Fruit fly (Drosophila melanogaster) whole organism, embryonic: ENCODE results near the gene CG14232.
A peak's percentile ranks its signal among the peaks of the same experiment; 100 is the strongest.

Source experiments
- Abd-B ChIP-seq: fragments of 200-800 bp; sonication (Bioruptor generic); optimal IDR thresholded peaks from 2 replicates; lab custom pipeline; 2018; ENCODE audit warnings: missing biosample characterization, mild to moderate bottlenecking, missing genetic modification characterization, moderate library complexity
- Aef1 ChIP-seq: fragments of 200-800 bp; sonication (Bioruptor generic); IDR thresholded peaks from 3 replicates; pipeline ENCODE4 v1.3.6; 2022; ENCODE audit warnings: missing biosample characterization, missing genetic modification characterization
- Antp ChIP-seq: fragments of 200-800 bp; sonication (Bioruptor generic); optimal IDR thresholded peaks from 3 replicates; lab custom pipeline; 2016; ENCODE audit warnings: missing biosample characterization, missing genetic modification characterization
- Atf6 ChIP-seq: fragments of 200-800 bp; sonication (Bioruptor generic); IDR thresholded peaks from 2 replicates; pipeline ENCODE4 v1.3.6; 2022; ENCODE audit warnings: missing biosample characterization, missing genetic modification characterization
- BEAF-32 ChIP-seq: fragments of 200-800 bp; sonication (Bioruptor generic); optimal IDR thresholded peaks from 3 replicates; lab custom pipeline; 2017; ENCODE audit warnings: missing biosample characterization, missing genetic modification characterization, mild to moderate bottlenecking, moderate library complexity, missing genetic modification reagents
- CG10321 ChIP-seq: fragments of 200-800 bp; sonication (Bioruptor generic); IDR thresholded peaks from 2 replicates; pipeline ENCODE4 v1.3.6; 2022; ENCODE audit warnings: missing biosample characterization, missing genetic modification characterization
- CG10431 ChIP-seq: fragments of 200-800 bp; sonication (Bioruptor generic); optimal IDR thresholded peaks from 3 replicates; lab custom pipeline; 2018; ENCODE audit warnings: missing biosample characterization, mild to moderate bottlenecking, missing genetic modification characterization
- CG10959 ChIP-seq: fragments of 200-800 bp; sonication (Bioruptor generic); IDR thresholded peaks from 2 replicates; pipeline ENCODE4 v1.3.6; 2022; ENCODE audit warnings: missing biosample characterization, missing genetic modification characterization
- CG11456 ChIP-seq: fragments of 200-800 bp; sonication (Bioruptor generic); IDR thresholded peaks from 3 replicates; pipeline ENCODE4 v1.3.6; 2022; ENCODE audit warnings: missing biosample characterization, missing genetic modification characterization
- CG11560 ChIP-seq: fragments of 200-800 bp; sonication (Bioruptor generic); IDR thresholded peaks from 3 replicates; pipeline ENCODE4 v1.3.6; 2022; ENCODE audit warnings: missing biosample characterization, missing genetic modification characterization
- CG13624 ChIP-seq: fragments of 200-800 bp; sonication (Bioruptor generic); optimal IDR thresholded peaks from 2 replicates; lab custom pipeline; 2016; ENCODE audit warnings: missing biosample characterization, missing genetic modification characterization
- CG14965 ChIP-seq: fragments of 200-800 bp; sonication (Bioruptor generic); optimal IDR thresholded peaks from 2 replicates; lab custom pipeline; 2016; ENCODE audit warnings: missing biosample characterization, missing genetic modification characterization, borderline replicate concordance
- CG15479 ChIP-seq: fragments of 200-800 bp; sonication (Bioruptor generic); optimal IDR thresholded peaks from 3 replicates; lab custom pipeline; 2019; ENCODE audit warnings: missing biosample characterization, mild to moderate bottlenecking, missing genetic modification characterization, moderate library complexity
- CG17186 ChIP-seq: fragments of 200-800 bp; sonication (Bioruptor generic); optimal IDR thresholded peaks from 3 replicates; lab custom pipeline; 2017; ENCODE audit warnings: missing biosample characterization, missing genetic modification reagents, missing genetic modification characterization
- CG17912 ChIP-seq: fragments of 200-800 bp; sonication (Bioruptor generic); optimal IDR thresholded peaks from 2 replicates; lab custom pipeline; 2018; ENCODE audit warnings: missing biosample characterization, mild to moderate bottlenecking, missing genetic modification characterization
- CG2116 ChIP-seq: fragments of 200-800 bp; sonication (Bioruptor generic); optimal IDR thresholded peaks from 3 replicates; lab custom pipeline; 2018; ENCODE audit warnings: missing biosample characterization, mild to moderate bottlenecking, missing genetic modification characterization
- CG30403 ChIP-seq: fragments of 200-800 bp; sonication (Bioruptor generic); optimal IDR thresholded peaks from 3 replicates; lab custom pipeline; 2016; ENCODE audit warnings: missing biosample characterization, missing genetic modification characterization
- CG33213 ChIP-seq: fragments of 200-800 bp; sonication (Bioruptor generic); optimal IDR thresholded peaks from 3 replicates; lab custom pipeline; 2016; ENCODE audit warnings: missing biosample characterization, missing genetic modification characterization
- CG3995 ChIP-seq: fragments of 200-800 bp; sonication (Bioruptor generic); optimal IDR thresholded peaks from 3 replicates; lab custom pipeline; 2016; ENCODE audit warnings: missing biosample characterization, missing genetic modification characterization
- CG5953 ChIP-seq: fragments of 200-800 bp; sonication (Bioruptor generic); IDR thresholded peaks from 2 replicates; pipeline ENCODE4 v1.3.6; 2022; ENCODE audit warnings: missing biosample characterization, missing genetic modification characterization
- CG6791 ChIP-seq: fragments of 200-800 bp; sonication (Bioruptor generic); IDR thresholded peaks from 3 replicates; pipeline ENCODE4 v1.3.6; 2022; ENCODE audit warnings: missing biosample characterization, missing genetic modification characterization; ENCODE audit not compliant: partially characterized antibody
- CkIIα-i1 ChIP-seq: fragments of 200-800 bp; sonication (Bioruptor generic); IDR thresholded peaks from 2 replicates; pipeline ENCODE4 v1.3.6; 2022; ENCODE audit warnings: missing biosample characterization, missing genetic modification characterization
- Dref ChIP-seq: fragments of 200-800 bp; sonication (Bioruptor generic); IDR thresholded peaks from 2 replicates; pipeline ENCODE4 v1.3.6; 2022; ENCODE audit warnings: missing biosample characterization, missing genetic modification characterization
- E2f2 ChIP-seq: fragments of 200-800 bp; sonication (Bioruptor generic); IDR thresholded peaks from 2 replicates; pipeline ENCODE4 v1.3.6; 2022; ENCODE audit warnings: missing biosample characterization, missing genetic modification characterization
- Hmr ChIP-seq: fragments of 200-800 bp; sonication (Bioruptor generic); optimal IDR thresholded peaks from 3 replicates; lab custom pipeline; 2017; ENCODE audit warnings: mild to moderate bottlenecking, missing biosample characterization, missing genetic modification reagents, missing genetic modification characterization
- Hr51 ChIP-seq, 2 experiments: fragments of 200-800 bp; sonication (Bioruptor generic); optimal IDR thresholded peaks; 2 replicates in 1 of 2; 3 replicates in 1 of 2; lab custom pipeline; 2016 to 2018; ENCODE audit warnings: missing biosample characterization in 2 of 2, missing genetic modification characterization in 2 of 2, mild to moderate bottlenecking in 1 of 2, moderate library complexity in 1 of 2
- MTF-1 ChIP-seq: fragments of 200-800 bp; sonication (Bioruptor generic); optimal IDR thresholded peaks from 2 replicates; lab custom pipeline; 2018; ENCODE audit warnings: missing biosample characterization, mild to moderate bottlenecking, missing genetic modification characterization, borderline replicate concordance
- Mad ChIP-seq: fragments of 200-800 bp; sonication (Bioruptor generic); optimal IDR thresholded peaks from 2 replicates; lab custom pipeline; 2016; ENCODE audit warnings: missing biosample characterization, missing genetic modification characterization
- NC2β ChIP-seq: fragments of 200-800 bp; sonication (Bioruptor generic); optimal IDR thresholded peaks from 2 replicates; lab custom pipeline; 2016; ENCODE audit warnings: missing biosample characterization, missing genetic modification characterization
- Sox102F ChIP-seq: fragments of 200-800 bp; sonication (Bioruptor generic); optimal IDR thresholded peaks from 2 replicates; lab custom pipeline; 2018; ENCODE audit warnings: missing biosample characterization, mild to moderate bottlenecking, missing genetic modification characterization, moderate library complexity
- cas ChIP-seq: fragments of 200-800 bp; sonication (Bioruptor generic); IDR thresholded peaks from 2 replicates; pipeline ENCODE4 v1.3.6; 2022; ENCODE audit warnings: missing biosample characterization, missing genetic modification characterization
- croc ChIP-seq: fragments of 200-800 bp; sonication (Bioruptor generic); conservative IDR thresholded peaks from 3 replicates; pipeline ENCODE4 v1.3.6; 2022; ENCODE audit warnings: missing biosample characterization, missing genetic modification characterization
- disco-r ChIP-seq: fragments of 200-800 bp; sonication (Bioruptor generic); optimal IDR thresholded peaks from 2 replicates; lab custom pipeline; 2016; ENCODE audit warnings: missing biosample characterization, missing genetic modification characterization
- dysf ChIP-seq: fragments of 200-800 bp; sonication (Bioruptor generic); IDR thresholded peaks from 3 replicates; pipeline ENCODE4 v1.3.6; 2022; ENCODE audit warnings: missing biosample characterization, missing genetic modification characterization
- en ChIP-seq: fragments of 200-800 bp; sonication (Bioruptor generic); optimal IDR thresholded peaks from 2 replicates; lab custom pipeline; 2016; ENCODE audit warnings: missing biosample characterization, missing genetic modification characterization
- gcm ChIP-seq: fragments of 200-800 bp; sonication (Bioruptor generic); optimal IDR thresholded peaks from 2 replicates; lab custom pipeline; 2019; ENCODE audit warnings: missing biosample characterization, mild to moderate bottlenecking, missing genetic modification characterization, moderate library complexity
- gfzf ChIP-seq: fragments of 200-800 bp; sonication (Bioruptor generic); optimal IDR thresholded peaks from 2 replicates; lab custom pipeline; 2016; ENCODE audit warnings: missing biosample characterization, mild to moderate bottlenecking, missing genetic modification characterization, moderate library complexity
- gsb ChIP-seq: fragments of 200-800 bp; sonication (Bioruptor generic); IDR thresholded peaks from 2 replicates; pipeline ENCODE4 v1.3.6; 2022; ENCODE audit warnings: missing biosample characterization, missing genetic modification characterization
- hkb ChIP-seq, 2 experiments: fragments of 200-800 bp in 1 of 2; fragments of >200 bp in 1 of 2; sonication (Bioruptor generic) in 1 of 2; IDR thresholded peaks in 1 of 2; optimal IDR thresholded peaks in 1 of 2; 2 replicates each; pipeline versions ENCODE4 v1.3.6 to Lab custom; 2017 to 2022; ENCODE audit warnings: missing biosample characterization in 1 of 2, missing genetic modification characterization in 1 of 2
- lilli ChIP-seq: fragments of 200-800 bp; sonication (Bioruptor generic); optimal IDR thresholded peaks from 3 replicates; lab custom pipeline; 2016; ENCODE audit warnings: missing biosample characterization, missing genetic modification characterization
- nmo ChIP-seq: fragments of 200-800 bp; sonication (Bioruptor generic); optimal IDR thresholded peaks from 2 replicates; lab custom pipeline; 2018; ENCODE audit warnings: missing biosample characterization, mild to moderate bottlenecking, missing genetic modification characterization, moderate library complexity
- onecut ChIP-seq: fragments of 200-800 bp; sonication (Bioruptor generic); IDR thresholded peaks from 2 replicates; pipeline ENCODE4 v1.3.6; 2022; ENCODE audit warnings: missing biosample characterization, missing genetic modification characterization
- pb ChIP-seq: fragments of 200-800 bp; sonication (Bioruptor generic); optimal IDR thresholded peaks from 3 replicates; lab custom pipeline; 2016; ENCODE audit warnings: missing biosample characterization, missing genetic modification characterization
- pnt ChIP-seq: fragments of 200-800 bp; sonication (Bioruptor generic); optimal IDR thresholded peaks from 3 replicates; lab custom pipeline; 2016; ENCODE audit warnings: missing biosample characterization, missing genetic modification characterization
- pum ChIP-seq: fragments of 200-800 bp; sonication (Bioruptor generic); optimal IDR thresholded peaks from 2 replicates; lab custom pipeline; 2016; ENCODE audit warnings: missing biosample characterization, missing genetic modification characterization
- salm ChIP-seq: fragments of 200-800 bp; sonication (Bioruptor generic); optimal IDR thresholded peaks from 2 replicates; lab custom pipeline; 2018; ENCODE audit warnings: missing biosample characterization, mild to moderate bottlenecking, missing genetic modification characterization
- scrt ChIP-seq: fragments of 200-800 bp; sonication (Bioruptor generic); optimal IDR thresholded peaks from 2 replicates; lab custom pipeline; 2018; ENCODE audit warnings: missing biosample characterization, mild to moderate bottlenecking, missing genetic modification characterization, moderate library complexity
- stwl ChIP-seq: fragments of 200-800 bp; sonication (Bioruptor generic); optimal IDR thresholded peaks from 3 replicates; lab custom pipeline; 2018; ENCODE audit warnings: missing biosample characterization, mild to moderate bottlenecking, missing genetic modification characterization, moderate library complexity
- twi ChIP-seq: fragments of 200-800 bp; optimal IDR thresholded peaks from 2 replicates; lab custom pipeline; 2019; ENCODE audit warnings: missing biosample characterization, mild to moderate bottlenecking, missing genetic modification characterization, moderate library complexity
- unc-4 ChIP-seq: fragments of 200-800 bp; sonication (Bioruptor generic); IDR thresholded peaks from 2 replicates; pipeline ENCODE4 v1.3.6; 2022; ENCODE audit warnings: missing biosample characterization, missing genetic modification characterization; ENCODE audit not compliant: partially characterized antibody
- vfl ChIP-seq: fragments of 200-800 bp; sonication (Bioruptor generic); optimal IDR thresholded peaks from 2 replicates; lab custom pipeline; 2016; ENCODE audit warnings: missing biosample characterization, missing genetic modification characterization

The CG14232 gene

dm6 chrX:19748565-19748964 lies 44.5 kb upstream of the CG14232 start (continued):
- TF ChIP-seq Atf6 (GFP tag; lab: Robert Waterston, UW): no peak
- TF ChIP-seq Antp (GFP tag; lab: Kevin White, UChicago): peak; percentile 44
- no peak for TF ChIP-seq MTF-1 (GFP tag; lab: Kevin White, UChicago)
- TF ChIP-seq disco-r (GFP tag; lab: Kevin White, UChicago): no peak
- peak; percentile 68 for TF ChIP-seq CG17186 (GFP tag; lab: Kevin White, UChicago)
- no peak for TF ChIP-seq CG5953 (GFP tag; lab: Robert Waterston, UW)
- TF ChIP-seq NC2β (GFP tag; lab: Kevin White, UChicago): peak; percentile 12
- no peak for TF ChIP-seq CG10959 (GFP tag; lab: Robert Waterston, UW)
- TF ChIP-seq scrt (GFP tag; lab: Kevin White, UChicago): no peak
- TF ChIP-seq onecut: peak; percentile 53
- TF ChIP-seq CG2116 (GFP tag; lab: Kevin White, UChicago): peak; percentile 87
- TF ChIP-seq nmo (GFP tag; lab: Kevin White, UChicago): peak; percentile 37
- no peak for TF ChIP-seq salm (tag; lab: Kevin White, UChicago)
- peak; percentile 79 for TF ChIP-seq hkb (optimal IDR thresholded peaks at IDR 0.05; lab: Kevin White, UChicago)
- no peak for TF ChIP-seq hkb (GFP tag; IDR thresholded peaks at IDR 0.05; lab: Robert Waterston, UW)
- no peak for TF ChIP-seq Sox102F (GFP tag; lab: Kevin White, UChicago)
- no peak for TF ChIP-seq CG17912
- peak; percentile 67 for TF ChIP-seq CG3995 (GFP tag; lab: Kevin White, UChicago)
- TF ChIP-seq twi (tag; lab: Kevin White, UChicago): no peak
- TF ChIP-seq croc (GFP tag; lab: Robert Waterston, UW): no peak
- TF ChIP-seq Dref (GFP tag; lab: Robert Waterston, UW): peak; percentile 86
- no peak for TF ChIP-seq CG11456
- no peak for TF ChIP-seq gcm
- no peak for TF ChIP-seq cas
- peak; percentile 19 for TF ChIP-seq lilli (GFP tag; lab: Kevin White, UChicago)
- TF ChIP-seq Aef1 (GFP tag; lab: Robert Waterston, UW): no peak
- peak; percentile 64 for TF ChIP-seq CG15479
- no peak for TF ChIP-seq en (GFP tag; lab: Kevin White, UChicago)
- peak; percentile 51 for TF ChIP-seq unc-4 (GFP tag; lab: Robert Waterston, UW)
- peak; percentile 27 for TF ChIP-seq CG30403 (GFP tag; lab: Kevin White, UChicago)
- TF ChIP-seq CG6791 (GFP tag; lab: Robert Waterston, UW): peak; percentile 63; the same call in 2 of the 3 replicates
- no peak for TF ChIP-seq Hr51 (GFP tag; optimal IDR thresholded peaks at IDR 0.05; lab: Kevin White, UChicago)
- peak; percentile 29 for TF ChIP-seq gfzf (GFP tag; lab: Kevin White, UChicago)
- TF ChIP-seq CG11560 (tag; lab: Robert Waterston, UW): no peak
- no peak for TF ChIP-seq gsb
- TF ChIP-seq CkIIα-i1: no peak
- TF ChIP-seq pum (GFP tag; lab: Kevin White, UChicago): no peak
- TF ChIP-seq dysf (GFP tag; lab: Robert Waterston, UW): 0 out of 3 replicates have a peak, but pooled peaks have one; percentile 15
- no peak for TF ChIP-seq CG10321 (GFP tag; lab: Robert Waterston, UW)
- TF ChIP-seq CG33213 (GFP tag; lab: Kevin White, UChicago): no peak
- TF ChIP-seq Mad (GFP tag; lab: Kevin White, UChicago): no peak
- peak; percentile 19 for TF ChIP-seq stwl (tag; lab: Kevin White, UChicago)
- peak; percentile 16 for TF ChIP-seq Hmr (GFP tag; lab: Kevin White, UChicago)
- no peak for TF ChIP-seq pnt (GFP tag; lab: Kevin White, UChicago)
- peak; percentile 97 for TF ChIP-seq E2f2 (GFP tag; lab: Robert Waterston, UW)
- peak; percentile 64 for TF ChIP-seq BEAF-32 (GFP tag; lab: Kevin White, UChicago)
- TF ChIP-seq CG14965: no peak
- TF ChIP-seq CG13624 (GFP tag; lab: Kevin White, UChicago): peak; percentile 11
- TF ChIP-seq Abd-B (GFP tag; lab: Kevin White, UChicago): peak; percentile 65
- TF ChIP-seq vfl: no peak
- no peak for TF ChIP-seq CG10431 (GFP tag; lab: Kevin White, UChicago)
- TF ChIP-seq pb: no peak
